Worm (Caenorhabditis elegans) whole organism, midembryonic: Measurements from ENCODE around the gene fbxa-99.

Experiments used
- T22C8.4 ChIP-seq: fragments of 200-800 bp; sonication (Bioruptor generic); IDR thresholded peaks from 2 replicates; pipeline ENCODE4 v1.3.6; 2022; ENCODE audit warnings: missing genetic modification characterization, missing compliant biosample characterization
- cog-1 ChIP-seq: sonication (generic microtip); optimal IDR thresholded peaks from 2 replicates; lab custom pipeline; 2016; ENCODE audit warnings: missing genetic modification characterization, missing compliant biosample characterization
- flt-1 ChIP-seq: fragments of 200-800 bp; sonication (Bioruptor generic); IDR thresholded peaks from 2 replicates; pipeline ENCODE4 v1.3.6; 2022; ENCODE audit warnings: missing genetic modification characterization, missing compliant biosample characterization
- klf-2 ChIP-seq: fragments of 200-800 bp; sonication (Bioruptor generic); conservative IDR thresholded peaks from 2 replicates; pipeline ENCODE4 v1.3.6; 2022; ENCODE audit warnings: missing genetic modification reagents, missing genetic modification characterization, missing compliant biosample characterization
- med-1 ChIP-seq: sonication (generic microtip); optimal IDR thresholded peaks from 2 replicates; lab custom pipeline; 2017; ENCODE audit warnings: missing genetic modification characterization, mild to moderate bottlenecking, missing compliant biosample characterization, antibody characterized with exemption, missing genetic modification reagents; ENCODE audit not compliant: insufficient read depth
- ref-1 ChIP-seq: fragments of 200-800 bp; sonication (Bioruptor generic); conservative IDR thresholded peaks from 2 replicates; pipeline ENCODE4 v1.3.6; 2022; ENCODE audit warnings: missing genetic modification reagents, missing genetic modification characterization, missing compliant biosample characterization
- tab-1 ChIP-seq: fragments of 200-800 bp; sonication (Bioruptor generic); IDR thresholded peaks from 2 replicates; pipeline ENCODE4 v1.3.6; 2022; ENCODE audit warnings: missing genetic modification characterization, missing compliant biosample characterization
- ztf-23 ChIP-seq: fragments of 200-800 bp; sonication (Bioruptor generic); IDR thresholded peaks from 2 replicates; pipeline ENCODE4 v1.3.6; 2022; ENCODE audit warnings: missing genetic modification reagents, missing genetic modification characterization, missing compliant biosample characterization
- ztf-29 ChIP-seq: fragments of 200-800 bp; sonication (Bioruptor generic); IDR thresholded peaks from 2 replicates; pipeline ENCODE4 v1.3.6; 2022; ENCODE audit warnings: missing genetic modification reagents, missing genetic modification characterization, missing compliant biosample characterization

fbxa-99 gene

ce11 chrV:15978232-15978764 lies 4.4 kb downstream of the fbxa-99 start, which contains the start of gene oac-20:
oac-20 (plus strand) TSS chrV:15978714.
- TF ChIP-seq ztf-29 (GFP tag; lab: Robert Waterston, UW): no peak
- TF ChIP-seq ref-1 (GFP tag; lab: Robert Waterston, UW): no peak
- TF ChIP-seq tab-1 (GFP tag; lab: Robert Waterston, UW): no peak
- no peak for TF ChIP-seq flt-1
- TF ChIP-seq ztf-23: no peak
- TF ChIP-seq T22C8.4: no peak
- no peak for TF ChIP-seq med-1
- TF ChIP-seq klf-2: no peak
- TF ChIP-seq cog-1 (tag; lab: Kevin White, UChicago): no peak

DNA sequence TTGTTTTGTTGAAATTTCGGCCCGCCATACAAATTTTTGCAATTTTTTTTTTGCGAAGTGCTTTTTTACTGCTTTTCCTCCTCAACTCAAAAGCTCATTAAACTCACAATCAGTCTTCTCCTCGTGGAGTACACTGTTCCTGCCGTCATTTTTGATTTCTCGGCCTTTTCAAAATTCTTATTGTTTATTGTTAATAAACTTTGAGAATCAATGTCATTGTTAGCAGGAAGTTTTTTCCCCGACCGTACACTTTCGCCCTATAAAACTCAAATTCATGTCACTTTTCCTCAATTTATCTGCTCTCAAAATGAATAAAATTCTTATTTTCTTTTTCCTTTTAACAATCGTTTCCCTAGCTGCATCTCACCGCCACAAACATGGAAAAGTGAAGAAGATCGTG lies 6.8 kb downstream of the fbxa-99 start, which contains the start of gene clec-232:
TSS of gene clec-232 (plus strand) at position 301 of the 400 bp plus-strand sequence.
- no peak for TF ChIP-seq tab-1 (GFP tag; lab: Robert Waterston, UW)
- TF ChIP-seq T22C8.4: no peak
- no peak for TF ChIP-seq ztf-29 (GFP tag; lab: Robert Waterston, UW)
- TF ChIP-seq ref-1 (GFP tag; lab: Robert Waterston, UW): no peak
- no peak for TF ChIP-seq klf-2

- no peak for TF ChIP-seq cog-1 (tag; lab: Kevin White, UChicago)
- TF ChIP-seq ztf-29 (GFP tag; lab: Robert Waterston, UW): no peak
- TF ChIP-seq ztf-23: no peak
- no peak for TF ChIP-seq tab-1 (GFP tag; lab: Robert Waterston, UW)
- no peak for TF ChIP-seq klf-2
- TF ChIP-seq flt-1: no peak
- TF ChIP-seq T22C8.4: no peak
- TF ChIP-seq ref-1 (GFP tag; lab: Robert Waterston, UW): no peak
- no peak for TF ChIP-seq med-1
Measured at ce11 chrV:15974836-15975235, 7.8 kb downstream of the fbxa-99 start, which contains the start of gene sru-22. sru-22 (minus strand) TSS chrV:15974936.

DNA sequence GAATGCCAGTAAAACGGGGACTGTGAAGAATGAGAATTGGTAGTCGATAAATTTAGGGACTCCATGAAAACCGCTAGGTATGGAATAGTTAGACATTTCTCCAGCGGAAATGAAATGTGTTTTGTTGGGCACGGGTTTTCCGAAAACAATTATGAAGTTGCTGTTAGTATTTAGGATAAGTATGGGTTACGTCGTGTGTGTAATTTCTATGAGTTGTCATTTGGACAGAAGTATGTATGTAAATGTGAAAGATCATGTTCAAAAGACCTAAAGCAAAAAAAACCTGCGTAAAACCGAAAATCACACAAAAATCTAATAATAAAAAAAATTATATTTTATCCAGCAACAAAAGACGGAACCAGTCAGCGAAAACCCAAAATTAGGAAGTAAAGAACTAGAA lies 10.2 kb downstream of the fbxa-99 start, which contains the start of gene sru-23:
TSS of gene sru-23 (minus strand) at position 101 of the 400 bp plus-strand sequence.
- TF ChIP-seq klf-2 (no peak), cog-1 (tag; lab: Kevin White, UChicago) (no peak), ztf-29 (GFP tag; lab: Robert Waterston, UW) (no peak), flt-1 (no peak), T22C8.4 (no peak), tab-1 (GFP tag; lab: Robert Waterston, UW) (no peak), ztf-23 (no peak), med-1 (no peak), ref-1 (GFP tag; lab: Robert Waterston, UW) (no peak)

DNA sequence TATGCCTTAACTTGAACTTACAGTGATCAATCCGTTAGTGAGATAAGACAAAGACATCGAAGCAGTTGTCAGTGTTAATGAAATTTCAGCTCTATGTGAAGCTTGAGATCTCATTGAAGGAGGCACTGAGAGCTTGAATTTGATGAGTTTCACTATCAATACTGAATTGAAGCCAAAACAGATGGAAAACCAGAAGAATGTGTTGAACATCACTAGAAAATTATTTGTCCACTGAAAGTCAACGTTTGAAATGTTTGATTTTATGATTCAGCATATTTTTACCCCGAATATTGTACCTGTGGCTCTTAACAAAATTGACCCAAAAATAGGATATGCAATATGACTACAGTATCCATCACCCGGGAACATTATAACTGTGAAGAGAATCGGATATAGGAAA lies 11.8 kb downstream of the fbxa-99 start:
- TF ChIP-seq ztf-23: no peak
- no peak for TF ChIP-seq flt-1
- no peak for TF ChIP-seq cog-1 (tag; lab: Kevin White, UChicago)
- no peak for TF ChIP-seq ref-1 (GFP tag; lab: Robert Waterston, UW)
- TF ChIP-seq ztf-29 (GFP tag; lab: Robert Waterston, UW): no peak
- TF ChIP-seq tab-1 (GFP tag; lab: Robert Waterston, UW): no peak
- TF ChIP-seq med-1: no peak
- TF ChIP-seq klf-2: no peak
- TF ChIP-seq T22C8.4: no peak

DNA sequence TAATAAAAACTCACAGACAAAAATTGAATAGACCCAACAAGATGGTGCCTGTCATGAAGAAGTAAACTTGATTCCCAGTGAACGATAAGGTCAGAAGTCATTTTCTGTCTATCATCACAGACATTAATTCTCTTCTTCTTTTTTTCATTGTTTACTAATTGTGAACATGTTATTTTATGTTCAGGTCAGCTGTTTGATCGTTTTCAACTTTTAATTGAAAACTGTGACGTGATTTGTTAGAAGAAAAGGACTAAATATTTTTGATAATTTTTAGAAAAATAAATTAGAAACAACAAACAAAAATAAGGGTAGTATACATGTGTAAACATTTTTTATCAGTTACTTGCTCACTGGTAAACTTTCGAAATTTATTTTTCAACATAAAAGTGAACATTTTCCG lies 13.0 kb downstream of the fbxa-99 start, which contains the start of gene F36G9.7:
TSS of gene F36G9.7 (minus strand) at position 101 of the 400 bp plus-strand sequence.
- no peak for TF ChIP-seq tab-1 (GFP tag; lab: Robert Waterston, UW)
- no peak for TF ChIP-seq ztf-23
- no peak for TF ChIP-seq cog-1 (tag; lab: Kevin White, UChicago)
- TF ChIP-seq klf-2: no peak
- TF ChIP-seq T22C8.4: no peak
- no peak for TF ChIP-seq ztf-29 (GFP tag; lab: Robert Waterston, UW)
- no peak for TF ChIP-seq med-1
- no peak for TF ChIP-seq flt-1
- TF ChIP-seq ref-1 (GFP tag; lab: Robert Waterston, UW): no peak

DNA sequence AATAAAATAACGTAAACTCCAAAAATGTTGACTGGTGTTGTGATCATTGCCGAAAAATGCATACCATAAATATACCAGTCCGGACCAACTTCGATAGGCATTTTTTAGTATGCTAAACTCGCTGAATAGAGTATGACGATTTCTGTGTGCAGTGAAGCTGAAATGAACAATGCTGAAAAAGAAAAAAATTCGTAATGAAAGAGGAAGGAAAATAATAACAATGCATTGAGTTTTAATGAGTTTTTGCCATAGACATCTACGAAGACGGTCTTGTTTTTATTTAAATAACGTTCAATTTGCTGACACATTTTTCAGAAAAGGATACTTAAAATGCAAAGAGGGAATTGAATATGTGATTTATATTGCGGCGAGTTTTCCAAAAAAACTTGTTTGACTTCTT lies 15.1 kb downstream of the fbxa-99 start, which contains the start of gene sri-1:
TSS of gene sri-1 (minus strand) at position 101 of the 400 bp plus-strand sequence.
- no peak for TF ChIP-seq flt-1
- no peak for TF ChIP-seq T22C8.4
- no peak for TF ChIP-seq ref-1 (GFP tag; lab: Robert Waterston, UW)
- TF ChIP-seq tab-1 (GFP tag; lab: Robert Waterston, UW): no peak
- no peak for TF ChIP-seq cog-1 (tag; lab: Kevin White, UChicago)
- no peak for TF ChIP-seq ztf-29 (GFP tag; lab: Robert Waterston, UW)
- no peak for TF ChIP-seq ztf-23
- TF ChIP-seq klf-2: no peak

DNA sequence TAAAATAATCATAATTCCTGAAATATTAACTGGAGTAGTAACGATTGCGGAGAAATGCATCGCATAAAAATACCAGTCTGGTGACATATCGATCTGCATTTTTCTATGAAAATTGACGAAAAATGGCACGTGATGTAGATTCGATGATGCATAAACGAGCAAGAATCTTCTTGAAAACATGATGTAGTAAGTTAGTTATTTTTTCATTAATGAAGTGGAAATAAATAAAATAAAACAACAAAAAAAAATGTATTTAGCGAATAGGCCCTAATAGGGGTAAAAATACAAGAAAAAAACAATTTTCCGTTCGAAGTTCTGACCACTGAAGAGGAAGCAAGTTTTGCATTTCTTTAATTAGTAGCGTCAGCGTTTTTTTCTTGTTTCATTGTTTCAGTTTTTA lies 17.5 kb downstream of the fbxa-99 start, which contains the start of gene sri-2:
TSS of gene sri-2 (minus strand) at position 101 of the 400 bp plus-strand sequence.
- TF ChIP-seq klf-2 (no peak), ref-1 (GFP tag; lab: Robert Waterston, UW) (no peak), ztf-29 (GFP tag; lab: Robert Waterston, UW) (no peak), med-1 (no peak), flt-1 (no peak), tab-1 (GFP tag; lab: Robert Waterston, UW) (no peak), cog-1 (tag; lab: Kevin White, UChicago) (no peak), ztf-23 (no peak), T22C8.4 (no peak)

- TF ChIP-seq ztf-29 (GFP tag; lab: Robert Waterston, UW): no peak
- TF ChIP-seq ztf-23: no peak
- TF ChIP-seq flt-1: no peak
- TF ChIP-seq cog-1 (tag; lab: Kevin White, UChicago): no peak
Measured at ce11 chrV:15959456-15959855, 23.2 kb downstream of the fbxa-99 start.

- TF ChIP-seq ztf-29 (GFP tag; lab: Robert Waterston, UW): no peak
- TF ChIP-seq cog-1 (tag; lab: Kevin White, UChicago): no peak
- no peak for TF ChIP-seq T22C8.4
- TF ChIP-seq flt-1: no peak
- no peak for TF ChIP-seq tab-1 (GFP tag; lab: Robert Waterston, UW)
Measured at ce11 chrV:15957098-15957497, 25.6 kb downstream of the fbxa-99 start, which contains the start of gene F36G9.3. F36G9.3 (plus strand) TSS chrV:15957398.
